Fruit fly (Drosophila melanogaster) whole organism, adult: Measurements from ENCODE around the gene Hmx.

Source experiments
- CG12768 ChIP-seq: fragments of 200-800 bp; sonication (Bioruptor generic); optimal IDR thresholded peaks from 2 replicates; lab custom pipeline; 2017; ENCODE audit warnings: missing biosample characterization, missing genetic modification characterization, mild to moderate bottlenecking, moderate library complexity, missing genetic modification reagents
- CG14711 ChIP-seq: fragments of 200-800 bp; sonication (Bioruptor generic); optimal IDR thresholded peaks from 2 replicates; lab custom pipeline; 2018; ENCODE audit warnings: missing biosample characterization, mild to moderate bottlenecking, missing genetic modification characterization, moderate library complexity
- CG1620 ChIP-seq: fragments of 200-800 bp; sonication (Bioruptor generic); optimal IDR thresholded peaks from 2 replicates; lab custom pipeline; 2016; ENCODE audit warnings: missing biosample characterization, missing genetic modification characterization
- CG5204 ChIP-seq: fragments of 200-800 bp; sonication (Bioruptor generic); optimal IDR thresholded peaks from 2 replicates; lab custom pipeline; 2016; ENCODE audit warnings: missing biosample characterization, missing genetic modification characterization
- CG7045 ChIP-seq: fragments of 200-800 bp; sonication (Bioruptor generic); optimal IDR thresholded peaks from 2 replicates; lab custom pipeline; 2017; ENCODE audit warnings: missing biosample characterization, mild to moderate bottlenecking, missing genetic modification characterization
- CG7101 ChIP-seq: fragments of 200-800 bp; sonication (Bioruptor generic); optimal IDR thresholded peaks from 2 replicates; lab custom pipeline; 2018; ENCODE audit warnings: missing biosample characterization, mild to moderate bottlenecking, missing genetic modification characterization, moderate library complexity
- Clk ChIP-seq: fragments of 200-800 bp; sonication (Bioruptor generic); optimal IDR thresholded peaks from 2 replicates; lab custom pipeline; 2017; ENCODE audit warnings: missing biosample characterization, missing genetic modification characterization
- Crg-1 ChIP-seq: fragments of 200-800 bp; sonication (Bioruptor generic); optimal IDR thresholded peaks from 2 replicates; lab custom pipeline; 2016; ENCODE audit warnings: missing biosample characterization, missing genetic modification characterization
- Hr96 ChIP-seq: fragments of 200-800 bp; sonication (Bioruptor generic); optimal IDR thresholded peaks from 2 replicates; lab custom pipeline; 2016; ENCODE audit warnings: missing biosample characterization, missing genetic modification characterization
- Mnt ChIP-seq: fragments of 200-800 bp; sonication (Bioruptor generic); optimal IDR thresholded peaks from 2 replicates; lab custom pipeline; 2016; ENCODE audit warnings: missing biosample characterization, mild to moderate bottlenecking, missing genetic modification characterization
- cic ChIP-seq: fragments of 200-800 bp; sonication (Bioruptor generic); optimal IDR thresholded peaks from 2 replicates; lab custom pipeline; 2017; ENCODE audit warnings: missing biosample characterization, mild to moderate bottlenecking, missing genetic modification characterization, moderate library complexity
- cnc ChIP-seq, 2 experiments: fragments of >200 bp; optimal IDR thresholded peaks; 2 replicates each; lab custom pipeline; 2017
- kay ChIP-seq: fragments of 200-800 bp; sonication (Bioruptor generic); peaks from one replicate; lab custom pipeline; 2016; ENCODE audit warnings: missing biosample characterization, missing genetic modification characterization, borderline replicate concordance
- toe ChIP-seq: fragments of 200-800 bp; sonication (Bioruptor generic); optimal IDR thresholded peaks from 2 replicates; lab custom pipeline; 2016; ENCODE audit warnings: missing biosample characterization, missing genetic modification characterization

dm6 chr3R:17561175-17561574, 2.4 kb downstream of the Hmx start:
- no peak for TF ChIP-seq CG14711
- no peak for TF ChIP-seq Clk
- no peak for TF ChIP-seq Mnt (GFP tag; lab: Kevin White, UChicago)
- no peak for TF ChIP-seq toe (GFP tag; lab: Kevin White, UChicago)
- TF ChIP-seq cic (GFP tag; lab: Kevin White, UChicago) = no peak
- TF ChIP-seq CG7101 (tag; lab: Kevin White, UChicago) = no peak
- TF ChIP-seq Crg-1 = no peak
- no peak for TF ChIP-seq CG5204 (GFP tag; lab: Kevin White, UChicago)
- TF ChIP-seq cnc (optimal IDR thresholded peaks at IDR 0.05; lab: Kevin White, UChicago) = no peak
- no peak for TF ChIP-seq CG7045 (GFP tag; lab: Kevin White, UChicago)
- no peak for TF ChIP-seq kay (GFP tag; lab: Kevin White, UChicago)
- no peak for TF ChIP-seq Hr96 (GFP tag; lab: Kevin White, UChicago)
- TF ChIP-seq CG12768 (GFP tag; lab: Kevin White, UChicago) = no peak
- TF ChIP-seq CG1620 (GFP tag; lab: Kevin White, UChicago) = no peak
